Worm (Caenorhabditis elegans): ENCODE results near the gene C39E9.7.

C39E9.7 gene

ce11 chrIV:13077694-13078093 is 1.2 kb upstream of the C39E9.7 start (continued):
- TF ChIP-seq sox-4 (tag; optimal IDR thresholded peaks at IDR 0.05): no peak
- TF ChIP-seq ets-5 (GFP tag; IDR thresholded peaks at IDR 0.05): no peak
- no peak for TF ChIP-seq hlh-4 (tag; optimal IDR thresholded peaks at IDR 0.05)
- TF ChIP-seq dpl-1 (GFP tag; optimal IDR thresholded peaks at IDR 0.05): no peak
- no peak for TF ChIP-seq lir-3 (tag; optimal IDR thresholded peaks at IDR 0.05; ENCODE audit: poor library complexity)
- no peak for TF ChIP-seq nhr-12 (tag; optimal IDR thresholded peaks at IDR 0.05)
- no peak for TF ChIP-seq aly-2 (tag; optimal IDR thresholded peaks at IDR 0.05)
- TF ChIP-seq Y116A8C.19 (tag; optimal IDR thresholded peaks at IDR 0.05; ENCODE audit: borderline replicate concordance): no peak
- no peak for TF ChIP-seq jun-1 (tag; optimal IDR thresholded peaks at IDR 0.05)
- no peak for TF ChIP-seq unc-130 (tag; optimal IDR thresholded peaks at IDR 0.05)
- TF ChIP-seq mep-1 (tag; optimal IDR thresholded peaks at IDR 0.05): no peak
- TF ChIP-seq elt-3 (tag; optimal IDR thresholded peaks at IDR 0.05): peak in 2 of 6 experiments; percentile 44 to 78
- no peak for TF ChIP-seq egl-13 (tag; optimal IDR thresholded peaks at IDR 0.05)
- TF ChIP-seq fkh-8 (tag; optimal IDR thresholded peaks at IDR 0.05): no peak
- no peak for TF ChIP-seq pag-3 (tag; optimal IDR thresholded peaks at IDR 0.05; ENCODE audit: borderline replicate concordance, insufficient read depth)
- TF ChIP-seq irx-1 (tag; optimal IDR thresholded peaks at IDR 0.05): no peak
- TF ChIP-seq aha-1 (tag; optimal IDR thresholded peaks at IDR 0.05): no peak
- no peak for TF ChIP-seq nhr-237 (tag; optimal IDR thresholded peaks at IDR 0.05)
- TF ChIP-seq egl-27 (tag; optimal IDR thresholded peaks at IDR 0.05): no peak
- no peak for TF ChIP-seq C34B4.2 (tag; optimal IDR thresholded peaks at IDR 0.05)
- no peak for TF ChIP-seq ceh-90 (tag; optimal IDR thresholded peaks at IDR 0.05)
- TF ChIP-seq tbx-2 (tag; optimal IDR thresholded peaks at IDR 0.05): no peak
- no peak for TF ChIP-seq grh-1 (GFP tag; IDR thresholded peaks at IDR 0.05)
- TF ChIP-seq nhr-85 (tag): peak; percentile 91
- TF ChIP-seq unc-98 (GFP tag; IDR thresholded peaks at IDR 0.05): no peak
- TF ChIP-seq blmp-1 (tag; optimal IDR thresholded peaks at IDR 0.05): peak; percentile 80
- no peak for TF ChIP-seq snpc-4 (tag; optimal IDR thresholded peaks at IDR 0.05)
- TF ChIP-seq ztf-4 (tag; optimal IDR thresholded peaks at IDR 0.05): no peak
- TF ChIP-seq zag-1 (tag; optimal IDR thresholded peaks at IDR 0.05): no peak

DNA sequence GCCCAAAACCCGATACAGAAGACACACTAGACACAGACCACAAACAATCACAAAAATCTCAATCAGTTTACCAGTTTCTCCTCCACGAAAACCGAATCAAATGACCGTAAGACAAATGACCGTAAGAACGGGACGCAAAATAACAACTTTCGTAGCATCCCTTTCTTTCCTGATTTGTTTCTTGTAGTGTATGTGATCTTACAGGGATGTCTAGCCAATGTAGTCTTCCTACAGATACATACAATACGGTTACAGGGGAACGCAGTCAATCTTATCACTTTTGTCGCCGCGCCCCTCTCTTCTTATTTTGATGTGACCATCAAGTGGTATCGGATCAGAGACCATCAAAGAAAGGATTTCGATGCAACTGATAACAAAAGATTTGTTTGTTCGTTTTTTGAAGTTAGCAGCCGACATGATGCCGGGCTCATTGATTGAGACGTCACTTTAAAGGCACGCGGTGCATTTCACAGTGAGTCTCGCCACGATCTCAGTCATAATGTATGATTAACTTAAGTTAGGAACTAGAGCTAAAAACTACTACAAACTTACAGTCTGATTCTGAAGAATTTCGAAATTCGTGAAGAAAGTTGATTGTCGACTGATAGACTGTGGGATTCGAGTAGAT is 781 bp downstream of the C39E9.7 start:
- TF ChIP-seq lin-39 (tag; optimal IDR thresholded peaks at IDR 0.05): no peak
- TF ChIP-seq unc-62 (GFP tag; optimal IDR thresholded peaks at IDR 0.05): no peak
- no peak for TF ChIP-seq sptf-1 (tag; optimal IDR thresholded peaks at IDR 0.05)
- TF ChIP-seq nhr-77 (tag; optimal IDR thresholded peaks at IDR 0.05): no peak
- no peak for TF ChIP-seq zag-1 (tag; optimal IDR thresholded peaks at IDR 0.05)
- no peak for TF ChIP-seq nhr-11 (tag; optimal IDR thresholded peaks at IDR 0.05)
- TF ChIP-seq ces-1 (GFP tag; optimal IDR thresholded peaks at IDR 0.05): no peak
- TF ChIP-seq aha-1 (tag; optimal IDR thresholded peaks at IDR 0.05): no peak
- TF ChIP-seq swsn-7 (tag; optimal IDR thresholded peaks at IDR 0.05): no peak
- no peak for TF ChIP-seq fkh-4 (tag; optimal IDR thresholded peaks at IDR 0.05; ENCODE audit: borderline replicate concordance)
- TF ChIP-seq pax-3 (tag; optimal IDR thresholded peaks at IDR 0.05): no peak
- peak in 4 of 6 experiments; percentile 14 to 67 (median 36) for TF ChIP-seq elt-3 (tag; optimal IDR thresholded peaks at IDR 0.05)
- peak in 1 of 2 experiments; percentile 32 for TF ChIP-seq mdl-1 (tag; optimal IDR thresholded peaks at IDR 0.05)
- TF ChIP-seq egl-13 (tag; optimal IDR thresholded peaks at IDR 0.05): no peak
- peak; percentile 93 for TF ChIP-seq nhr-85 (tag)
- peak; percentile 34; the same call in 1 of the 2 replicates for TF ChIP-seq nhr-19 (GFP tag; conservative IDR thresholded peaks at IDR 0.05)
- TF ChIP-seq fos-1 (tag; optimal IDR thresholded peaks at IDR 0.05): no peak
- TF ChIP-seq ceh-88 (GFP tag; IDR thresholded peaks at IDR 0.05): no peak
- TF ChIP-seq sox-4 (tag; optimal IDR thresholded peaks at IDR 0.05): no peak
- no peak for TF ChIP-seq ceh-63 (GFP tag; optimal IDR thresholded peaks at IDR 0.05)
- TF ChIP-seq efl-3 (GFP tag; optimal IDR thresholded peaks at IDR 0.05): no peak
- no peak for TF ChIP-seq tlp-1 (tag; optimal IDR thresholded peaks at IDR 0.05)
- no peak for TF ChIP-seq elt-2 (tag; optimal IDR thresholded peaks at IDR 0.05)
- peak in 1 of 2 experiments; percentile 45 for TF ChIP-seq lin-35 (GFP tag; optimal IDR thresholded peaks at IDR 0.05)
- no peak for TF ChIP-seq mep-1 (tag; optimal IDR thresholded peaks at IDR 0.05)
- TF ChIP-seq alr-1 (tag; optimal IDR thresholded peaks at IDR 0.05; ENCODE audit: borderline replicate concordance): no peak
- peak; percentile 69 for TF ChIP-seq blmp-1 (tag; optimal IDR thresholded peaks at IDR 0.05)
- no peak for TF ChIP-seq skn-1 (tag; optimal IDR thresholded peaks at IDR 0.05)
- no peak for TF ChIP-seq ama-1 (optimal IDR thresholded peaks at IDR 0.05)
- no peak for TF ChIP-seq hlh-4 (tag; optimal IDR thresholded peaks at IDR 0.05)
- no peak for TF ChIP-seq mab-9 (GFP tag; IDR thresholded peaks at IDR 0.05)
- peak; percentile 42 for TF ChIP-seq snu-23 (GFP tag; optimal IDR thresholded peaks at IDR 0.05)
